Worm (Caenorhabditis elegans) whole organism, L1 larva: ENCODE data around the gene nspd-7.
A peak's percentile ranks its signal among the peaks of the same experiment; 100 is the strongest.

Source experiments
- C04F5.9 ChIP-seq: sonication (generic microtip); optimal IDR thresholded peaks from 2 replicates; lab custom pipeline; 2016; ENCODE audit warnings: missing genetic modification characterization, missing compliant biosample characterization
- C16A3.4 ChIP-seq: fragments of 150-350 bp; optimal IDR thresholded peaks from 2 replicates; lab custom pipeline; 2014; ENCODE audit warnings: missing biosample characterization, missing genetic modification characterization
- Y116A8C.19 ChIP-seq: sonication (generic microtip); optimal IDR thresholded peaks from 2 replicates; lab custom pipeline; 2016; ENCODE audit warnings: missing compliant biosample characterization, missing genetic modification characterization, borderline replicate concordance
- aha-1 ChIP-seq: fragments of 150-350 bp; optimal IDR thresholded peaks from 2 replicates; lab custom pipeline; 2014; ENCODE audit warnings: missing biosample characterization, missing genetic modification characterization
- alr-1 ChIP-seq: fragments of 200-800 bp; sonication (Bioruptor generic); optimal IDR thresholded peaks from 2 replicates; lab custom pipeline; 2018; ENCODE audit warnings: borderline replicate concordance, mild to moderate bottlenecking, missing genetic modification characterization, missing compliant biosample characterization
- aly-2 ChIP-seq: fragments of 150-350 bp; optimal IDR thresholded peaks from 2 replicates; lab custom pipeline; 2014; ENCODE audit warnings: missing biosample characterization, missing genetic modification characterization
- blmp-1 ChIP-seq: fragments of 150-350 bp; optimal IDR thresholded peaks from 2 replicates; lab custom pipeline; 2014; ENCODE audit warnings: missing biosample characterization, missing genetic modification characterization
- ceh-63 ChIP-seq: fragments of 200-800 bp; sonication (Bioruptor generic); optimal IDR thresholded peaks from 2 replicates; lab custom pipeline; 2018; ENCODE audit warnings: mild to moderate bottlenecking, missing genetic modification characterization, missing compliant biosample characterization
- ceh-82 ChIP-seq, 3 experiments: fragments of 150-350 bp in 1 of 3; sonication (generic microtip) in 2 of 3; optimal IDR thresholded peaks; 2 replicates each; lab custom pipeline; 2014 to 2017; ENCODE audit warnings: missing biosample characterization in 3 of 3, missing genetic modification characterization in 3 of 3
- dpl-1 ChIP-seq, 3 experiments: fragments of 150-350 bp in 2 of 3; sonication (generic microtip) in 1 of 3; optimal IDR thresholded peaks; 2 replicates each; lab custom pipeline; 2014 to 2017; ENCODE audit warnings: missing biosample characterization in 3 of 3, missing genetic modification characterization in 3 of 3, missing genetic modification reagents in 3 of 3
- dsc-1 ChIP-seq: sonication (generic microtip); optimal IDR thresholded peaks from 2 replicates; lab custom pipeline; 2016; ENCODE audit warnings: mild to moderate bottlenecking, missing genetic modification characterization, missing compliant biosample characterization
- efl-3 ChIP-seq: fragments of 200-800 bp; sonication (Bioruptor generic); optimal IDR thresholded peaks from 2 replicates; lab custom pipeline; 2018; ENCODE audit warnings: mild to moderate bottlenecking, missing genetic modification characterization, missing compliant biosample characterization
- egl-27 ChIP-seq, 2 experiments: fragments of 150-350 bp in 1 of 2; sonication (generic microtip); optimal IDR thresholded peaks; 3 replicates each; lab custom pipeline; 2017 to 2018; ENCODE audit warnings: missing biosample characterization in 2 of 2, missing genetic modification characterization in 2 of 2, missing genetic modification reagents in 2 of 2
- elt-2 ChIP-seq: sonication (generic microtip); optimal IDR thresholded peaks from 2 replicates; lab custom pipeline; 2016; ENCODE audit warnings: missing genetic modification characterization, mild to moderate bottlenecking, inconsistent platforms, missing compliant biosample characterization, missing genetic modification reagents
- elt-3 ChIP-seq, 6 experiments: fragments of 150-350 bp in 1 of 6; sonication (generic microtip); optimal IDR thresholded peaks; 2 replicates each; lab custom pipeline; 2017 to 2018; ENCODE audit warnings: missing biosample characterization in 6 of 6, missing genetic modification characterization in 6 of 6, inconsistent platforms in 1 of 6
- ets-5 ChIP-seq: fragments of 200-800 bp; sonication (Bioruptor generic); IDR thresholded peaks from 2 replicates; pipeline ENCODE4 v1.3.6; 2022; ENCODE audit warnings: missing genetic modification characterization, missing compliant biosample characterization
- fkh-10 ChIP-seq: sonication (generic microtip); optimal IDR thresholded peaks from 2 replicates; lab custom pipeline; 2017; ENCODE audit warnings: missing biosample characterization, missing genetic modification reagents, missing genetic modification characterization
- fkh-8 ChIP-seq: sonication (generic microtip); optimal IDR thresholded peaks from 2 replicates; lab custom pipeline; 2016; ENCODE audit warnings: mild to moderate bottlenecking, missing genetic modification characterization, missing compliant biosample characterization
- hlh-4 ChIP-seq: sonication (generic microtip); optimal IDR thresholded peaks from 2 replicates; lab custom pipeline; 2016; ENCODE audit warnings: mild to moderate bottlenecking, missing genetic modification characterization, missing compliant biosample characterization
- hpl-2 ChIP-seq: fragments of 150-350 bp; optimal IDR thresholded peaks from 2 replicates; lab custom pipeline; 2014; ENCODE audit warnings: missing biosample characterization, missing genetic modification reagents, missing genetic modification characterization
- irx-1 ChIP-seq: sonication (generic microtip); optimal IDR thresholded peaks from 2 replicates; lab custom pipeline; 2016; ENCODE audit warnings: missing genetic modification characterization, missing compliant biosample characterization
- jun-1 ChIP-seq: fragments of 150-350 bp; optimal IDR thresholded peaks from 2 replicates; lab custom pipeline; 2014; ENCODE audit warnings: missing biosample characterization, missing genetic modification reagents, missing genetic modification characterization
- lin-13 ChIP-seq: fragments of 150-350 bp; optimal IDR thresholded peaks from 2 replicates; lab custom pipeline; 2014; ENCODE audit warnings: missing biosample characterization, missing genetic modification reagents, missing genetic modification characterization
- lin-15B ChIP-seq: fragments of 150-350 bp; sonication (generic microtip); optimal IDR thresholded peaks from 3 replicates; lab custom pipeline; 2014; ENCODE audit warnings: missing biosample characterization, missing genetic modification characterization
- lin-35 ChIP-seq, 2 experiments: fragments of 150-350 bp; optimal IDR thresholded peaks; 2 replicates each; lab custom pipeline; 2014; ENCODE audit warnings: missing biosample characterization in 2 of 2, missing genetic modification characterization in 2 of 2, missing genetic modification reagents in 2 of 2
- lir-3 ChIP-seq: sonication (generic microtip); optimal IDR thresholded peaks from 2 replicates; lab custom pipeline; 2016; ENCODE audit warnings: mild to moderate bottlenecking, missing genetic modification characterization, moderate library complexity, missing compliant biosample characterization; ENCODE audit not compliant: poor library complexity
- mab-9 ChIP-seq: fragments of 200-800 bp; sonication (Bioruptor generic); IDR thresholded peaks from 2 replicates; pipeline ENCODE4 v1.3.6; 2022; ENCODE audit warnings: missing genetic modification reagents, missing genetic modification characterization, missing compliant biosample characterization
- mdl-1 ChIP-seq, 2 experiments: fragments of 150-350 bp; optimal IDR thresholded peaks; 2 replicates each; lab custom pipeline; 2014 to 2017; ENCODE audit warnings: missing biosample characterization in 2 of 2, missing genetic modification characterization in 2 of 2, inconsistent platforms in 1 of 2
- mef-2 ChIP-seq: fragments of 150-350 bp; optimal IDR thresholded peaks from 2 replicates; lab custom pipeline; 2014; ENCODE audit warnings: missing biosample characterization, missing genetic modification characterization
- mep-1 ChIP-seq: fragments of 150-350 bp; optimal IDR thresholded peaks from 2 replicates; lab custom pipeline; 2014; ENCODE audit warnings: missing biosample characterization, missing genetic modification characterization
- nhr-28 ChIP-seq: fragments of 150-350 bp; optimal IDR thresholded peaks from 2 replicates; lab custom pipeline; 2014; ENCODE audit warnings: missing biosample characterization, missing genetic modification characterization
- nhr-71 ChIP-seq: sonication (generic microtip); optimal IDR thresholded peaks from 2 replicates; lab custom pipeline; 2016; ENCODE audit warnings: mild to moderate bottlenecking, missing genetic modification characterization, moderate library complexity, missing compliant biosample characterization
- nhr-85 ChIP-seq: sonication (generic microtip); peaks from one replicate; lab custom pipeline; 2016; ENCODE audit warnings: missing genetic modification characterization, inconsistent platforms, missing compliant biosample characterization
- nhr-90 ChIP-seq: sonication (generic microtip); optimal IDR thresholded peaks from 2 replicates; lab custom pipeline; 2016; ENCODE audit warnings: mild to moderate bottlenecking, missing genetic modification characterization, missing compliant biosample characterization; ENCODE audit not compliant: poor library complexity
- pag-3 ChIP-seq: sonication (generic microtip); optimal IDR thresholded peaks from 2 replicates; lab custom pipeline; 2017; ENCODE audit warnings: missing genetic modification characterization, mild to moderate bottlenecking, missing compliant biosample characterization, antibody characterized with exemption, borderline replicate concordance; ENCODE audit not compliant: insufficient read depth
- pax-3 ChIP-seq: fragments of 200-800 bp; sonication (Bioruptor generic); optimal IDR thresholded peaks from 2 replicates; lab custom pipeline; 2018; ENCODE audit warnings: mild to moderate bottlenecking, missing genetic modification characterization, moderate library complexity, missing compliant biosample characterization
- pqm-1 ChIP-seq: sonication (generic microtip); optimal IDR thresholded peaks from 3 replicates; lab custom pipeline; 2017; ENCODE audit warnings: missing biosample characterization, missing genetic modification characterization
- snu-23 ChIP-seq: sonication (generic microtip); optimal IDR thresholded peaks from 2 replicates; lab custom pipeline; 2016; ENCODE audit warnings: missing genetic modification characterization, missing compliant biosample characterization
- sox-4 ChIP-seq: sonication (generic microtip); optimal IDR thresholded peaks from 2 replicates; lab custom pipeline; 2016; ENCODE audit warnings: missing genetic modification characterization, missing compliant biosample characterization
- unc-30 ChIP-seq: sonication (generic microtip); optimal IDR thresholded peaks from 2 replicates; lab custom pipeline; 2017; ENCODE audit warnings: missing biosample characterization, missing genetic modification characterization
- unc-62 ChIP-seq: fragments of 150-350 bp; optimal IDR thresholded peaks from 2 replicates; lab custom pipeline; 2014; ENCODE audit warnings: missing biosample characterization, missing genetic modification reagents, missing genetic modification characterization
- unc-86 ChIP-seq: sonication (generic microtip); optimal IDR thresholded peaks from 2 replicates; lab custom pipeline; 2016; ENCODE audit warnings: missing genetic modification characterization, missing compliant biosample characterization
- vab-15 ChIP-seq: sonication (generic microtip); optimal IDR thresholded peaks from 2 replicates; lab custom pipeline; 2017; ENCODE audit warnings: missing genotype, mild to moderate bottlenecking, missing genetic modification characterization, missing compliant biosample characterization
- xbp-1 ChIP-seq: sonication (generic microtip); optimal IDR thresholded peaks from 2 replicates; lab custom pipeline; 2016; ENCODE audit warnings: missing genetic modification characterization, missing compliant biosample characterization
- zip-4 ChIP-seq: fragments of 200-800 bp; sonication (Bioruptor generic); optimal IDR thresholded peaks from 2 replicates; lab custom pipeline; 2018; ENCODE audit warnings: mild to moderate bottlenecking, missing genetic modification characterization, moderate library complexity, missing compliant biosample characterization
- ztf-4 ChIP-seq: fragments of 150-350 bp; optimal IDR thresholded peaks from 2 replicates; lab custom pipeline; 2014; ENCODE audit warnings: missing biosample characterization, missing genetic modification characterization

Gene nspd-7

DNA sequence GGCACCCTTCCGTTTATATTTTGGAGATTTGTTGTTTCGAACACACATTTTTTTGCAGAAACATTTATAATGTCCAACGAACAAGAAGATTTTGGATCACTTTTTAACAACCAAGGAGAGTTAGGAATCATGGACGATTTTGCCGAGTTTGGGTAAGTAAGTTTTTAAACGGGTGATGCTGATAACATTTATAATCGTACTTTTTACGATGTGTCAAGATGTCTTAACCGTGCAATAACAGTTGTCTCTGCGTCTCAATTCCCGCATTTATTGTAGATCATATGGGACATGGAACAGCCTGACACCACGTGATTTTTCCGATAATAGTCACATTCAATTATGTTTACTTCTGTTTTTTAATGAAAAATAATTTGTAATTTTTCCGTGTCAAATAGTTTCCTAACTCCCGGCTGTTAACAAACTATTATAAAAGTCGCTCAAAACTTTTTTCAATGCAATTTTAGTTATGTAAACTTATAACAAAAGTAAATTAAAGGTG is 18.4 kb downstream of the nspd-7 start, which contains the start of gene daf-14 (continued):
- no peak for TF ChIP-seq egl-27 (tag; optimal IDR thresholded peaks at IDR 0.05; lab: Kevin White, UChicago)
- TF ChIP-seq ceh-63 (GFP tag; lab: Kevin White, UChicago) = no peak
- no peak for TF ChIP-seq unc-86 (tag; lab: Kevin White, UChicago)
- TF ChIP-seq sox-4 (tag; lab: Kevin White, UChicago) = no peak
- no peak for TF ChIP-seq C04F5.9 (tag; lab: Kevin White, UChicago)
- TF ChIP-seq unc-62 (GFP tag; lab: Kevin White, UChicago) = no peak

DNA sequence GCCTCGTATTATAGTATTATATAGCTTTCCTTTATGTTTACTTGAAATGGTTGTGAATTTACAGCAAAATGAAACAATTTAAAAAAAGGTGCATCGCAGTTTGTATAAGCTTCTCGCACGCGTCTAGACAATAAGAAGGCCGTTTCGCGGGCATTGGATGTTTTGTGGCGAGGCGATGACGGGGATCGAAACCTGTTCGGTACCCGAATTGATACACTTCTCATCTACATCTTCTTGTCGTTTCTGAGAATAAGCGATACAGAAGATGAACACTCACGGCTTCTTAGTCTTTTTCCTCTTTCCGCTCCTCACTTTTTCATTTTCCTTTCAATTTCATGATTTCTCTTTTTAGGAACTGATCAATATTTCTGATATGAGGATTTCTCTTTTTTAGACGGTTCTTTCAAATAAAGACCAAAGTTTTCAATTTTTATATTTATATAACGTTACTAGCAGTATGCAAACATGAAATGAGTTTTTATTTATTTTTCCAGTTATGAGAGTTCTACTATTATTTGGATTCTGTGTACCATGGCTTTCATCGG is 23.2 kb downstream of the nspd-7 start, which contains the start of gene F01G10.10:
Gene F01G10.10 (plus strand): TSS at position 495 of the 545 bp plus-strand sequence.
- TF ChIP-seq nhr-90 (tag; lab: Kevin White, UChicago) (peak; percentile 37), blmp-1 (tag; lab: Kevin White, UChicago) (peak; percentile 89), lin-35 (GFP tag; optimal IDR thresholded peaks at IDR 0.05; lab: Kevin White, UChicago) (peak in 1 of 2 experiments; percentile 25), pag-3 (no peak), fkh-8 (tag; lab: Kevin White, UChicago) (no peak), sox-4 (tag; lab: Kevin White, UChicago) (no peak), ztf-4 (tag; lab: Kevin White, UChicago) (no peak), pax-3 (tag; lab: Kevin White, UChicago) (no peak), aly-2 (peak; percentile 54), elt-2 (tag; lab: Kevin White, UChicago) (peak; percentile 39), dsc-1 (tag; lab: Kevin White, UChicago) (no peak), irx-1 (tag; lab: Kevin White, UChicago) (no peak)

DNA sequence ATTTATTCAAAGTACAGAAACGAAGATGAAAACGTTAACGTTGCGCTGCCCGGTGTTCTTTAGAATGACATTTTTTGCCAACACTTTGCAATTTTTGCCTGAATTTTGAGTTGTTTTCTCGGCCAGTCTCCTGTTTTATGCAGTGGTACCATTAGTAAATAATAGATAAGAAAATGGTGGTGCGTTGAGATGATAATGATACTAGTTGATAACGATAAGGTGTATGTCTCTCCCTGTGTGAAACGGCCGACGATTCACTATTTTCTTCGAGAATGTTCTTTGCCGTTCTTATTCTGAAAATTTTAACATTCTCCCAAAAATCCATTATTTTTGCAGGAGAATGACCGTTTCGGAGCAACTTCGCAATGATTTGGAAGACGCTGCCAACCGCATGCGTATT is 25.7 kb downstream of the nspd-7 start, which contains the start of gene tkt-1:
Gene tkt-1 (plus strand): TSS at position 337 of the 400 bp plus-strand sequence.
- no peak for TF ChIP-seq nhr-85 (tag; lab: Kevin White, UChicago)
- TF ChIP-seq fkh-10 (GFP tag; lab: Kevin White, UChicago) = no peak
- no peak for TF ChIP-seq egl-27 (tag; optimal IDR thresholded peaks at IDR 0.05; lab: Kevin White, UChicago)
- TF ChIP-seq nhr-71 (tag; lab: Kevin White, UChicago) = peak; percentile 4
- no peak for TF ChIP-seq unc-62 (GFP tag; lab: Kevin White, UChicago)
- TF ChIP-seq mab-9 = no peak
- no peak for TF ChIP-seq aha-1 (tag; lab: Kevin White, UChicago)
- TF ChIP-seq mep-1 (tag; lab: Kevin White, UChicago) = no peak
- TF ChIP-seq aly-2 = no peak
- TF ChIP-seq xbp-1 (tag; lab: Kevin White, UChicago) = no peak
- no peak for TF ChIP-seq ets-5 (GFP tag; lab: Robert Waterston, UW)
- no peak for TF ChIP-seq efl-3 (GFP tag; lab: Kevin White, UChicago)
- no peak for TF ChIP-seq jun-1 (tag; lab: Kevin White, UChicago)
- no peak for TF ChIP-seq C16A3.4 (tag; lab: Kevin White, UChicago)
- peak in 5 of 6 experiments; percentile 56 to 81 (median 68) for TF ChIP-seq elt-3 (tag; optimal IDR thresholded peaks at IDR 0.05; lab: Kevin White, UChicago)
- TF ChIP-seq lir-3 = no peak
- TF ChIP-seq lin-13 = no peak
- peak; percentile 10 for TF ChIP-seq snu-23
- TF ChIP-seq irx-1 (tag; lab: Kevin White, UChicago) = no peak
- no peak for TF ChIP-seq ceh-82 (tag; optimal IDR thresholded peaks at IDR 0.05; lab: Kevin White, UChicago)
- TF ChIP-seq vab-15 (tag; lab: Kevin White, UChicago) = no peak
- no peak for TF ChIP-seq mdl-1 (tag; optimal IDR thresholded peaks at IDR 0.05; lab: Kevin White, UChicago)
- TF ChIP-seq pqm-1 (tag; lab: Kevin White, UChicago) = peak; percentile 48
- TF ChIP-seq Y116A8C.19 = no peak
- no peak for TF ChIP-seq alr-1
- no peak for TF ChIP-seq zip-4 (GFP tag; lab: Kevin White, UChicago)
- no peak for TF ChIP-seq mef-2 (tag; lab: Kevin White, UChicago)
- TF ChIP-seq dpl-1 (GFP tag; optimal IDR thresholded peaks at IDR 0.05; lab: Kevin White, UChicago) = peak in 1 of 3 experiments; percentile 17
- TF ChIP-seq dsc-1 (tag; lab: Kevin White, UChicago) = no peak
- no peak for TF ChIP-seq C04F5.9 (tag; lab: Kevin White, UChicago)
- no peak for TF ChIP-seq unc-30 (tag; lab: Kevin White, UChicago)
- TF ChIP-seq lin-15B (tag; lab: Kevin White, UChicago) = no peak
- no peak for TF ChIP-seq nhr-28 (tag; lab: Kevin White, UChicago)
- no peak for TF ChIP-seq hlh-4 (tag; lab: Kevin White, UChicago)
- no peak for TF ChIP-seq hpl-2 (GFP tag; lab: Kevin White, UChicago)
- TF ChIP-seq pag-3 = no peak
